Worm (Caenorhabditis elegans) whole organism, early embryonic: ENCODE measurements around the gene M02B7.7.
A peak's percentile ranks its signal among the peaks of the same experiment; 100 is the strongest.

Experiments used
- B0310.2 ChIP-seq: sonication (generic microtip); optimal IDR thresholded peaks from 2 replicates; lab custom pipeline; 2016; ENCODE audit warnings: mild to moderate bottlenecking, missing genetic modification characterization, missing compliant biosample characterization
- F13C5.2 ChIP-seq: sonication (generic microtip); optimal IDR thresholded peaks from 2 replicates; lab custom pipeline; 2017; ENCODE audit warnings: mild to moderate bottlenecking, missing genetic modification characterization, inconsistent platforms, missing compliant biosample characterization
- aly-1 ChIP-seq: sonication (generic microtip); optimal IDR thresholded peaks from 2 replicates; lab custom pipeline; 2016; ENCODE audit warnings: missing genetic modification characterization, missing compliant biosample characterization
- ama-1 ChIP-seq: fragments of 150-350 bp; optimal IDR thresholded peaks from 2 replicates; lab custom pipeline; 2014
- ceh-13 ChIP-seq: fragments of 200-800 bp; sonication (Bioruptor generic); optimal IDR thresholded peaks from 2 replicates; lab custom pipeline; 2018; ENCODE audit warnings: mild to moderate bottlenecking, missing genetic modification characterization, missing compliant biosample characterization
- ceh-36 ChIP-seq: sonication (generic microtip); optimal IDR thresholded peaks from 2 replicates; lab custom pipeline; 2016; ENCODE audit warnings: missing genetic modification characterization, inconsistent platforms, missing compliant biosample characterization
- ets-7 ChIP-seq: sonication (generic microtip); optimal IDR thresholded peaks from 2 replicates; lab custom pipeline; 2016; ENCODE audit warnings: missing genotype, missing genetic modification characterization, missing compliant biosample characterization
- flt-1 ChIP-seq: fragments of 200-800 bp; sonication (Bioruptor generic); IDR thresholded peaks from 2 replicates; pipeline ENCODE4 v1.3.6; 2022; ENCODE audit warnings: missing genetic modification characterization, missing compliant biosample characterization
- hmbx-1 ChIP-seq: sonication (generic microtip); optimal IDR thresholded peaks from 2 replicates; lab custom pipeline; 2016; ENCODE audit warnings: mild to moderate bottlenecking, missing genetic modification characterization, missing compliant biosample characterization
- hmg-4 ChIP-seq: fragments of 200-800 bp; sonication (Bioruptor generic); optimal IDR thresholded peaks from 2 replicates; lab custom pipeline; 2018; ENCODE audit warnings: mild to moderate bottlenecking, missing genetic modification characterization, missing compliant biosample characterization
- hnd-1 ChIP-seq: sonication (generic microtip); optimal IDR thresholded peaks from 2 replicates; lab custom pipeline; 2016; ENCODE audit warnings: missing genetic modification characterization, missing compliant biosample characterization
- pes-1 ChIP-seq: fragments of 200-800 bp; sonication (Bioruptor generic); IDR thresholded peaks from 2 replicates; pipeline ENCODE4 v1.3.6; 2022; ENCODE audit warnings: missing genetic modification reagents, missing genetic modification characterization, missing compliant biosample characterization
- scrt-1 ChIP-seq: fragments of 200-800 bp; sonication (Bioruptor generic); IDR thresholded peaks from 2 replicates; pipeline ENCODE4 v1.3.6; 2022; ENCODE audit warnings: missing genetic modification characterization, missing compliant biosample characterization
- sea-1 ChIP-seq: fragments of 200-800 bp; sonication (Bioruptor generic); conservative IDR thresholded peaks from 2 replicates; pipeline ENCODE4 v1.3.6; 2022; ENCODE audit warnings: missing genetic modification characterization, missing compliant biosample characterization
- tbx-11 ChIP-seq: fragments of 200-800 bp; sonication (Bioruptor generic); IDR thresholded peaks from 2 replicates; pipeline ENCODE4 v1.3.6; 2022; ENCODE audit warnings: missing genetic modification characterization, missing compliant biosample characterization
- tbx-37 ChIP-seq: fragments of 200-800 bp; sonication (Bioruptor generic); conservative IDR thresholded peaks from 2 replicates; pipeline ENCODE4 v1.3.6; 2022; ENCODE audit warnings: missing genetic modification reagents, missing genetic modification characterization, missing compliant biosample characterization
- tra-4 ChIP-seq: sonication (generic microtip); optimal IDR thresholded peaks from 2 replicates; lab custom pipeline; 2017; ENCODE audit warnings: missing genetic modification characterization, missing compliant biosample characterization

M02B7.7 gene

ce11 chrIV:3766589-3766988 is 40.4 kb downstream of the M02B7.7 start, which contains the start of gene vab-2:
vab-2 (minus strand) TSS chrIV:3766826.
- TF ChIP-seq scrt-1 (GFP tag; lab: Robert Waterston, UW) (no peak), ceh-13 (GFP tag; lab: Kevin White, UChicago) (no peak), B0310.2 (tag; lab: Kevin White, UChicago) (no peak), hmbx-1 (no peak), ets-7 (tag; lab: Kevin White, UChicago) (no peak), hnd-1 (tag; lab: Kevin White, UChicago) (no peak), aly-1 (tag; lab: Kevin White, UChicago) (no peak), hmg-4 (GFP tag; lab: Kevin White, UChicago) (no peak), ama-1 (lab: Kevin White, UChicago) (no peak), pes-1 (GFP tag; lab: Robert Waterston, UW) (no peak), flt-1 (GFP tag; lab: Robert Waterston, UW) (no peak), tbx-11 (GFP tag; lab: Robert Waterston, UW) (no peak)

DNA sequence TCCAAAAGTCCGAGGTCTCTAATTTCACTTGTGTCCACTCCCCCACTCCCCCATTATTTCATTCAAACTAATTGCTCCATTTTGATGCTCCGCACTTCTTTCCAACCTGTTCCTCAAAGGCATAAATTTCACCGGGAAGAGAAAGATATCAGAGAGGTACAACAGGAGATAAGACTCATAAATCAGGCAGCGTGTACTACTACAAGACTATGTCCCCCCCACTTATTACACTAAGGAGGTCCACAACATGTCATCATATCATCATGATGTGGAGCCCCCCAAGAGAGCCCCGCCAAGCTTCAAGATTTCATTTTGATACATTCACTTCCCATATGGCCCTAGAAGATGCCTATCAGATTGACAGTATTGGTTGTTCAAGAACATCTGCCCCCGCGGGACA is 41.5 kb downstream of the M02B7.7 start:
- TF ChIP-seq tbx-11 (GFP tag; lab: Robert Waterston, UW) (no peak), ets-7 (tag; lab: Kevin White, UChicago) (no peak), hmg-4 (GFP tag; lab: Kevin White, UChicago) (peak; percentile 17), scrt-1 (GFP tag; lab: Robert Waterston, UW) (no peak), hnd-1 (tag; lab: Kevin White, UChicago) (no peak)

DNA sequence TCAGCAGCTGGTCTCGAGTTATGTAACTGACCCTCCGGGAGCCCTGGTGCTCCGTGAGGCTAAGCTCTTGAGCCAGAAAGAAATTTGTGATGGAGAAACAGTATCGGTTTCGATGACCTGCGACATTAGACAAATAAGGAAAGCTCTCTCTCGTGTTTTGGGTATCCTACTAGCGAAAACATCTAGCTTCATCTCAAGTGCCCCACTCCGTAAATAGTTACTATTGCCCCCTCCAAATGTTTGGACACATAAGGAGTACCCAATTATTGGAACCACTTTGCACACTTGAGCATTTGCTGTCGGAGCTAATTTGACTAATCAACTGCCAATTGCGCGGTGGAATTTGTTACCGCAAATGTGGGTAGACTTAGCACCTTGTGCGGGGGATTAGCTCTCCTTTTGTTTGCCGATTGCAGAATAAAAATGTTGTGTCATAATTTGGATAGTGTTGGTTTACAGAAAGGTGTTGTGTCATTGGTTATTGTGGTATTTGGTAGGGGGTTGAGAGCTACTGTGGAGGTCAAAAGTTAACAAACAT is 42.9 kb downstream of the M02B7.7 start:
- TF ChIP-seq flt-1 (GFP tag; lab: Robert Waterston, UW) (no peak), tra-4 (tag; lab: Kevin White, UChicago) (no peak), ceh-36 (tag; lab: Kevin White, UChicago) (peak; percentile 22), hmbx-1 (no peak), scrt-1 (GFP tag; lab: Robert Waterston, UW) (no peak)

DNA sequence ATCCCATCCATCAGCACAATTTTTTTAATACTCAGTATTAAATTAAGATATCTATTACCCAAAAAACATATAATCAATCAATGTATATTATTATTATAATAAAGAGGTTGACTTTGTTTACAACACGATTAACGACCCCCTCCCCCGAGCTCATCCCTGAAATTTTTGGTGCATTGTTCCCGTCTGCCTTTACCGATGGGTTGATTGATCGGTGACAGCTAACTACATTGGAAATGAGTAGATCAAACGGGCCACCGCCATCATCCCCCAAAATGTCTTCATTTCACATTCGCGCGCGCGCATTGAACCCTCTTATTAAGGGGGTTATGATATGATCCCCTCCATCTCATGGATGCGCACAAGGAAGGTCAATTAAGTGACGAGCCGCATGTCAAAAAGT is 47.2 kb downstream of the M02B7.7 start:
- no peak for TF ChIP-seq hmbx-1
- no peak for TF ChIP-seq tbx-11 (GFP tag; lab: Robert Waterston, UW)
- TF ChIP-seq ama-1 (lab: Kevin White, UChicago), result no peak
- TF ChIP-seq aly-1 (tag; lab: Kevin White, UChicago), result no peak
- no peak for TF ChIP-seq pes-1 (GFP tag; lab: Robert Waterston, UW)
- TF ChIP-seq tbx-37, result no peak
- TF ChIP-seq sea-1 (GFP tag; lab: Robert Waterston, UW), result no peak
- TF ChIP-seq tra-4 (tag; lab: Kevin White, UChicago), result no peak
- TF ChIP-seq F13C5.2, result no peak
- no peak for TF ChIP-seq ceh-36 (tag; lab: Kevin White, UChicago)
- TF ChIP-seq ets-7 (tag; lab: Kevin White, UChicago), result no peak
- TF ChIP-seq flt-1 (GFP tag; lab: Robert Waterston, UW), result no peak
- TF ChIP-seq hnd-1 (tag; lab: Kevin White, UChicago), result no peak
- no peak for TF ChIP-seq scrt-1 (GFP tag; lab: Robert Waterston, UW)
- no peak for TF ChIP-seq ceh-13 (GFP tag; lab: Kevin White, UChicago)
- TF ChIP-seq B0310.2 (tag; lab: Kevin White, UChicago), result no peak
- no peak for TF ChIP-seq hmg-4 (GFP tag; lab: Kevin White, UChicago)
